Worm (Caenorhabditis elegans) whole organism, L3 larva: Measurements from ENCODE around the gene C43F9.11.

ENCODE experiments used
- R02D3.7 ChIP-seq: fragments of 150-350 bp; optimal IDR thresholded peaks from 2 replicates; lab custom pipeline; 2014; ENCODE audit warnings: missing biosample characterization, missing genetic modification characterization
- aly-2 ChIP-seq: fragments of 150-350 bp; optimal IDR thresholded peaks from 2 replicates; lab custom pipeline; 2014; ENCODE audit warnings: missing biosample characterization, missing genetic modification characterization
- ceh-82 ChIP-seq: fragments of 150-350 bp; optimal IDR thresholded peaks from 2 replicates; lab custom pipeline; 2014; ENCODE audit warnings: missing biosample characterization, missing genetic modification characterization
- egl-27 ChIP-seq: sonication (generic microtip); optimal IDR thresholded peaks from 4 replicates; lab custom pipeline; 2017; ENCODE audit warnings: missing biosample characterization, missing genetic modification reagents, missing genetic modification characterization
- eor-1 ChIP-seq, 2 experiments: fragments of 150-350 bp; optimal IDR thresholded peaks; 2 replicates each; lab custom pipeline; 2014 to 2018; ENCODE audit warnings: missing biosample characterization in 2 of 2, missing genetic modification characterization in 2 of 2
- lin-15B ChIP-seq: fragments of 150-350 bp; optimal IDR thresholded peaks from 2 replicates; lab custom pipeline; 2014; ENCODE audit warnings: missing biosample characterization, missing genetic modification characterization
- mdl-1 ChIP-seq: fragments of 150-350 bp; optimal IDR thresholded peaks from 2 replicates; lab custom pipeline; 2014; ENCODE audit warnings: missing biosample characterization, missing genetic modification characterization
- nfya-1 ChIP-seq: sonication (generic microtip); optimal IDR thresholded peaks from 2 replicates; lab custom pipeline; 2017; ENCODE audit warnings: missing genetic modification characterization, mild to moderate bottlenecking, missing compliant biosample characterization, antibody characterized with exemption, moderate library complexity; ENCODE audit not compliant: insufficient read depth
- nhr-11 ChIP-seq: fragments of 150-350 bp; optimal IDR thresholded peaks from 2 replicates; lab custom pipeline; 2014; ENCODE audit warnings: missing biosample characterization, missing genetic modification characterization
- nhr-237 ChIP-seq: fragments of 150-350 bp; optimal IDR thresholded peaks from 2 replicates; lab custom pipeline; 2014; ENCODE audit warnings: missing biosample characterization, missing genetic modification characterization

- TF ChIP-seq aly-2 (tag; lab: Kevin White, UChicago) = no peak
- TF ChIP-seq nhr-237 (tag; lab: Kevin White, UChicago) = no peak
- no peak for TF ChIP-seq egl-27 (tag; lab: Kevin White, UChicago)
- no peak for TF ChIP-seq ceh-82
- TF ChIP-seq nfya-1 = no peak
- no peak for TF ChIP-seq nhr-11 (tag; lab: Kevin White, UChicago)
- no peak for TF ChIP-seq eor-1 (tag; optimal IDR thresholded peaks at IDR 0.05; lab: Kevin White, UChicago)
- no peak for TF ChIP-seq R02D3.7 (tag; lab: Kevin White, UChicago)
- TF ChIP-seq lin-15B (tag; lab: Kevin White, UChicago) = no peak
- no peak for TF ChIP-seq mdl-1 (tag; lab: Kevin White, UChicago)
Observed at ce11 chrIV:10558415-10558814, 38.2 kb upstream of the C43F9.11 start, which contains the start of gene zim-3.
